Worm (Caenorhabditis elegans) whole organism, L1 larva: ENCODE data around the gene R07C12.3.
A peak's percentile ranks its signal among the peaks of the same experiment; 100 is the strongest.
"Not testable (repeated sequence)": the region's sequence is repeated elsewhere in the genome, so short reads cannot be mapped to it uniquely, and the experiment has no call there.

ENCODE experiments used
- F16B12.6 ChIP-seq: fragments of 150-350 bp; optimal IDR thresholded peaks from 2 replicates; lab custom pipeline; 2014; ENCODE audit warnings: missing biosample characterization, missing genetic modification characterization
- ceh-88 ChIP-seq: fragments of 200-800 bp; sonication (Bioruptor generic); IDR thresholded peaks from 2 replicates; pipeline ENCODE4 v1.3.6; 2022; ENCODE audit warnings: missing genetic modification characterization, missing compliant biosample characterization
- dpl-1 ChIP-seq, 3 experiments: fragments of 150-350 bp in 2 of 3; sonication (generic microtip) in 1 of 3; optimal IDR thresholded peaks; 2 replicates each; lab custom pipeline; 2014 to 2017; ENCODE audit warnings: missing biosample characterization in 3 of 3, missing genetic modification characterization in 3 of 3, missing genetic modification reagents in 3 of 3
- dsc-1 ChIP-seq: sonication (generic microtip); optimal IDR thresholded peaks from 2 replicates; lab custom pipeline; 2016; ENCODE audit warnings: mild to moderate bottlenecking, missing genetic modification characterization, missing compliant biosample characterization
- efl-1 ChIP-seq, 4 experiments: fragments of 150-350 bp; optimal IDR thresholded peaks in 3 of 4; peaks in 1 of 4; 1 replicate in 1 of 4; 2 replicates in 3 of 4; lab custom pipeline; 2014; ENCODE audit warnings: missing biosample characterization in 2 of 4, missing genetic modification characterization in 2 of 4, missing genetic modification reagents in 2 of 4
- egl-13 ChIP-seq: sonication (generic microtip); optimal IDR thresholded peaks from 2 replicates; lab custom pipeline; 2016; ENCODE audit warnings: missing genotype, missing genetic modification reagents, missing genetic modification characterization, missing compliant biosample characterization
- elt-3 ChIP-seq, 6 experiments: fragments of 150-350 bp in 1 of 6; sonication (generic microtip); optimal IDR thresholded peaks; 2 replicates each; lab custom pipeline; 2017 to 2018; ENCODE audit warnings: missing biosample characterization in 6 of 6, missing genetic modification characterization in 6 of 6, inconsistent platforms in 1 of 6
- fkh-8 ChIP-seq: sonication (generic microtip); optimal IDR thresholded peaks from 2 replicates; lab custom pipeline; 2016; ENCODE audit warnings: mild to moderate bottlenecking, missing genetic modification characterization, missing compliant biosample characterization
- grh-1 ChIP-seq: fragments of 200-800 bp; sonication (Bioruptor generic); IDR thresholded peaks from 2 replicates; pipeline ENCODE4 v1.3.6; 2022; ENCODE audit warnings: missing genetic modification reagents, missing genetic modification characterization, missing compliant biosample characterization
- isw-1 ChIP-seq: fragments of 200-800 bp; sonication (Bioruptor generic); IDR thresholded peaks from 2 replicates; pipeline ENCODE4 v1.3.6; 2022; ENCODE audit warnings: missing genetic modification characterization, missing compliant biosample characterization
- lin-14 ChIP-seq: fragments of 200-800 bp; sonication (Bioruptor generic); optimal IDR thresholded peaks from 2 replicates; lab custom pipeline; 2018; ENCODE audit warnings: mild to moderate bottlenecking, missing genetic modification characterization, moderate library complexity, missing compliant biosample characterization
- lin-15B ChIP-seq: fragments of 150-350 bp; sonication (generic microtip); optimal IDR thresholded peaks from 3 replicates; lab custom pipeline; 2014; ENCODE audit warnings: missing biosample characterization, missing genetic modification characterization
- lin-35 ChIP-seq, 2 experiments: fragments of 150-350 bp; optimal IDR thresholded peaks; 2 replicates each; lab custom pipeline; 2014; ENCODE audit warnings: missing biosample characterization in 2 of 2, missing genetic modification characterization in 2 of 2, missing genetic modification reagents in 2 of 2
- lsy-2 ChIP-seq, 2 experiments: fragments of 150-350 bp; optimal IDR thresholded peaks; 2 replicates each; lab custom pipeline; 2014; ENCODE audit warnings: missing biosample characterization in 2 of 2, missing genetic modification characterization in 2 of 2
- mab-9 ChIP-seq: fragments of 200-800 bp; sonication (Bioruptor generic); IDR thresholded peaks from 2 replicates; pipeline ENCODE4 v1.3.6; 2022; ENCODE audit warnings: missing genetic modification reagents, missing genetic modification characterization, missing compliant biosample characterization
- nhr-19 ChIP-seq: fragments of 200-800 bp; sonication (Bioruptor generic); conservative IDR thresholded peaks from 2 replicates; pipeline ENCODE4 v1.3.6; 2022; ENCODE audit warnings: missing genetic modification characterization, missing compliant biosample characterization
- nhr-20 ChIP-seq: sonication (generic microtip); optimal IDR thresholded peaks from 2 replicates; lab custom pipeline; 2016; ENCODE audit warnings: mild to moderate bottlenecking, missing genetic modification characterization, missing compliant biosample characterization
- nhr-47 ChIP-seq: sonication (generic microtip); optimal IDR thresholded peaks from 2 replicates; lab custom pipeline; 2016; ENCODE audit warnings: mild to moderate bottlenecking, missing genetic modification characterization, moderate library complexity, missing compliant biosample characterization
- nhr-71 ChIP-seq: sonication (generic microtip); optimal IDR thresholded peaks from 2 replicates; lab custom pipeline; 2016; ENCODE audit warnings: mild to moderate bottlenecking, missing genetic modification characterization, moderate library complexity, missing compliant biosample characterization
- nhr-85 ChIP-seq: sonication (generic microtip); peaks from one replicate; lab custom pipeline; 2016; ENCODE audit warnings: missing genetic modification characterization, inconsistent platforms, missing compliant biosample characterization
- nhr-90 ChIP-seq: sonication (generic microtip); optimal IDR thresholded peaks from 2 replicates; lab custom pipeline; 2016; ENCODE audit warnings: mild to moderate bottlenecking, missing genetic modification characterization, missing compliant biosample characterization; ENCODE audit not compliant: poor library complexity
- rnt-1 ChIP-seq: sonication (generic microtip); optimal IDR thresholded peaks from 2 replicates; lab custom pipeline; 2016; ENCODE audit warnings: mild to moderate bottlenecking, missing genetic modification characterization, moderate library complexity, missing compliant biosample characterization
- snu-23 ChIP-seq: sonication (generic microtip); optimal IDR thresholded peaks from 2 replicates; lab custom pipeline; 2016; ENCODE audit warnings: missing genetic modification characterization, missing compliant biosample characterization
- swsn-7 ChIP-seq: sonication (generic microtip); optimal IDR thresholded peaks from 2 replicates; lab custom pipeline; 2016; ENCODE audit warnings: missing genetic modification characterization, missing compliant biosample characterization
- tbx-2 ChIP-seq: sonication (generic microtip); optimal IDR thresholded peaks from 2 replicates; lab custom pipeline; 2016; ENCODE audit warnings: missing genetic modification characterization, missing compliant biosample characterization
- tlp-1 ChIP-seq: fragments of 150-350 bp; optimal IDR thresholded peaks from 2 replicates; lab custom pipeline; 2014; ENCODE audit warnings: missing biosample characterization, missing genetic modification characterization
- unc-86 ChIP-seq: sonication (generic microtip); optimal IDR thresholded peaks from 2 replicates; lab custom pipeline; 2016; ENCODE audit warnings: missing genetic modification characterization, missing compliant biosample characterization
- unc-98 ChIP-seq: fragments of 200-800 bp; sonication (Bioruptor generic); IDR thresholded peaks from 2 replicates; pipeline ENCODE4 v1.3.6; 2022; ENCODE audit warnings: missing genetic modification characterization, missing compliant biosample characterization
- xbp-1 ChIP-seq: sonication (generic microtip); optimal IDR thresholded peaks from 2 replicates; lab custom pipeline; 2016; ENCODE audit warnings: missing genetic modification characterization, missing compliant biosample characterization

Gene R07C12.3

DNA sequence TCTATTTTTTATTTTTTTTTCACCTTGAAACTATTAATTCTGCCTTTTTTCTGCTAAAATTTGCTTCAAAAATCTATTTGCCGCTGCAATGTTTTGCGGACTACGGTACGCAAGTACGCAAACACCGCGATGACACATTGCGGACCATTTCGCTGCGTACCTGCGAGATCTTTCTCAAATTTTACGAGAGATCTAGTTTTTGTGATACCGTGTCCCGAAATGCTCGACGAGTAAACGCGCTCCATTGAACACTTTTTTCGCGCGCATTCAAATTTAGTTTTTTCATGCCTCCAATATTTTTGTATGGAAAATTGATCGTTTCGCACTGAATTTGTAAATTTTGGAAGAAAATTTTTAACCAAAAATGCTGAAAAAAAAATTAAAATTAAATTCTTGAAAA, 39.9 kb downstream of the R07C12.3 start:
- TF ChIP-seq grh-1 (GFP tag; lab: Robert Waterston, UW) (peak; percentile 99), lin-14 (GFP tag; lab: Kevin White, UChicago) (peak; percentile 45), fkh-8 (peak; percentile 16), nhr-85 (tag; lab: Kevin White, UChicago) (peak; percentile 66), lin-35 (GFP tag; optimal IDR thresholded peaks at IDR 0.05; lab: Kevin White, UChicago) (peak; percentile 58 to 71), egl-13 (tag; lab: Kevin White, UChicago) (peak; percentile 31), mab-9 (GFP tag; lab: Robert Waterston, UW) (peak; percentile 92), F16B12.6 (tag; lab: Kevin White, UChicago) (peak; percentile 46), nhr-19 (peak; percentile 98), swsn-7 (tag; lab: Kevin White, UChicago) (peak; percentile 40), rnt-1 (tag; lab: Kevin White, UChicago) (peak; percentile 62), ceh-88 (GFP tag; lab: Robert Waterston, UW) (peak; percentile 97), nhr-20 (peak; percentile 40), efl-1 (optimal IDR thresholded peaks at IDR 0.05; lab: Kevin White, UChicago) (peak; percentile 47 to 71), efl-1 (GFP tag; optimal IDR thresholded peaks at IDR 0.05 in 1 of 2; lab: Kevin White, UChicago) (peak; percentile 74 to 97), snu-23 (GFP tag; lab: Kevin White, UChicago) (peak; percentile 47), nhr-71 (tag; lab: Kevin White, UChicago) (peak; percentile 74), tbx-2 (peak; percentile 44), dsc-1 (peak; percentile 22), lin-15B (peak; percentile 27), dpl-1 (GFP tag; optimal IDR thresholded peaks at IDR 0.05; lab: Kevin White, UChicago) (peak; percentile 43 to 71 (median 64)), unc-98 (GFP tag; lab: Robert Waterston, UW) (peak; percentile 87), unc-86 (tag; lab: Kevin White, UChicago) (peak; percentile 22), xbp-1 (tag; lab: Kevin White, UChicago) (peak; percentile 42), nhr-47 (tag; lab: Kevin White, UChicago) (peak; percentile 74), lsy-2 (tag; optimal IDR thresholded peaks at IDR 0.05; lab: Kevin White, UChicago) (peak; percentile 64 to 76), isw-1 (GFP tag; lab: Robert Waterston, UW) (peak; percentile 98), nhr-90 (tag; lab: Kevin White, UChicago) (peak; percentile 45)

DNA sequence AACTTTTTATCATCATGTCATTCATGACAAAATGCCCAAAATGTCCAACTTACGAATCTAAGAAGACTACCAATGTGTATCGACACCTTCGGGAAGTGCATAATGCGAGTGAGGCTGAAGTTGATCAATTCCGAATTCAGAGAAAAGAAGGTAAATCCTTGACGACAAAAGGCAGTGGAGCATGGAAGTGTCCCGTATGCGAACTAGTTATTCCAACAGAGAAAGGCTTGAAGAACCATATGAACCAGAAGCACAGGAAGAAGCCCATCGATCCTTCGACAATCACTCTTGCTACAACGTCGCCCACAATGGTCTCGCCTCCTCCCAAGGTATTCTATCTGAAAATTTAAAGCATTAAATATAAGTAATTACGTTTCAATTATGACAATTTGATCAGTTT, 41.2 kb downstream of the R07C12.3 start, which contains the start of gene K08D10.11:
Gene K08D10.11, minus strand, starts transcription at position 101 of the 400 bp plus-strand sequence.
- not testable (repeated sequence) for TF ChIP-seq tlp-1; nhr-90 (tag; lab: Kevin White, UChicago); elt-3 (tag; optimal IDR thresholded peaks at IDR 0.05; lab: Kevin White, UChicago)
